Fruit fly (Drosophila melanogaster) whole organism, pupa: ENCODE data around the gene TfIIFalpha.
A peak's percentile ranks its signal among the peaks of the same experiment; 100 is the strongest.

ENCODE experiments used
- CG10348 ChIP-seq: fragments of 200-800 bp; sonication (Bioruptor generic); IDR thresholded peaks from 2 replicates; pipeline ENCODE4 v1.3.6; 2022; ENCODE audit warnings: missing biosample characterization, missing genetic modification characterization
- CG12605 ChIP-seq: fragments of 200-800 bp; sonication (Bioruptor generic); IDR thresholded peaks from 2 replicates; pipeline ENCODE4 v1.3.6; 2022; ENCODE audit warnings: missing biosample characterization, missing genetic modification characterization
- CG13204 ChIP-seq: fragments of 200-800 bp; sonication (Bioruptor generic); optimal IDR thresholded peaks from 2 replicates; lab custom pipeline; 2018; ENCODE audit warnings: missing biosample characterization, mild to moderate bottlenecking, missing genetic modification characterization, moderate library complexity
- CG14655 ChIP-seq: fragments of 200-800 bp; sonication (Bioruptor generic); optimal IDR thresholded peaks from 3 replicates; lab custom pipeline; 2017; ENCODE audit warnings: mild to moderate bottlenecking, missing biosample characterization, missing genetic modification reagents, missing genetic modification characterization
- CG15710 ChIP-seq: fragments of 200-800 bp; sonication (Bioruptor generic); optimal IDR thresholded peaks from 2 replicates; lab custom pipeline; 2018; ENCODE audit warnings: missing biosample characterization, mild to moderate bottlenecking, missing genetic modification characterization, moderate library complexity
- CG17806 ChIP-seq: fragments of 200-800 bp; sonication (Bioruptor generic); optimal IDR thresholded peaks from 2 replicates; lab custom pipeline; 2018; ENCODE audit warnings: missing biosample characterization, mild to moderate bottlenecking, missing genetic modification characterization, moderate library complexity
- CG32121 ChIP-seq: fragments of 200-800 bp; sonication (Bioruptor generic); IDR thresholded peaks from 2 replicates; pipeline ENCODE4 v1.3.6; 2022; ENCODE audit warnings: missing biosample characterization, missing genetic modification characterization
- CG34367 ChIP-seq: fragments of 200-800 bp; sonication (Bioruptor generic); optimal IDR thresholded peaks from 2 replicates; lab custom pipeline; 2018; ENCODE audit warnings: missing biosample characterization, mild to moderate bottlenecking, missing genetic modification characterization
- CG4496 ChIP-seq: fragments of 200-800 bp; sonication (Bioruptor generic); IDR thresholded peaks from 3 replicates; pipeline ENCODE4 v1.3.6; 2022; ENCODE audit warnings: missing biosample characterization, missing genetic modification characterization
- CG8159 ChIP-seq: fragments of 200-800 bp; sonication (Bioruptor generic); optimal IDR thresholded peaks from 3 replicates; lab custom pipeline; 2018; ENCODE audit warnings: missing biosample characterization, mild to moderate bottlenecking, missing genetic modification characterization, moderate library complexity
- CG8301 ChIP-seq: fragments of 200-800 bp; sonication (Bioruptor generic); optimal IDR thresholded peaks from 2 replicates; lab custom pipeline; 2018; ENCODE audit warnings: missing biosample characterization, mild to moderate bottlenecking, missing genetic modification characterization
- CG9948 ChIP-seq: fragments of 200-800 bp; sonication (Bioruptor generic); optimal IDR thresholded peaks from 2 replicates; lab custom pipeline; 2018; ENCODE audit warnings: missing biosample characterization, mild to moderate bottlenecking, missing genetic modification characterization, moderate library complexity
- D1 ChIP-seq: fragments of 200-800 bp; sonication (Bioruptor generic); optimal IDR thresholded peaks from 2 replicates; lab custom pipeline; 2018; ENCODE audit warnings: missing biosample characterization, mild to moderate bottlenecking, missing genetic modification characterization, moderate library complexity
- EcR ChIP-seq: fragments of 200-800 bp; sonication (Bioruptor generic); optimal IDR thresholded peaks from 3 replicates; lab custom pipeline; 2019; ENCODE audit warnings: missing biosample characterization, missing genetic modification characterization, mild to moderate bottlenecking, moderate library complexity, missing genetic modification reagents
- Ets98B ChIP-seq: fragments of 200-800 bp; sonication (Bioruptor generic); IDR thresholded peaks from 2 replicates; pipeline ENCODE4 v1.3.6; 2022; ENCODE audit warnings: missing biosample characterization, missing genetic modification characterization
- Pif1A ChIP-seq: fragments of 200-800 bp; sonication (Bioruptor generic); optimal IDR thresholded peaks from 3 replicates; lab custom pipeline; 2016; ENCODE audit warnings: missing biosample characterization, missing genetic modification characterization
- Pif1B ChIP-seq: fragments of 200-800 bp; sonication (Bioruptor generic); optimal IDR thresholded peaks from 3 replicates; lab custom pipeline; 2016; ENCODE audit warnings: missing biosample characterization, missing genetic modification characterization
- Snoo ChIP-seq: fragments of 200-800 bp; sonication (Bioruptor generic); optimal IDR thresholded peaks from 3 replicates; lab custom pipeline; 2017; ENCODE audit warnings: missing biosample characterization, mild to moderate bottlenecking, missing genetic modification characterization, inconsistent platforms
- fd96Ca ChIP-seq: fragments of 200-800 bp; sonication (Bioruptor generic); IDR thresholded peaks from 3 replicates; pipeline ENCODE4 v1.3.6; 2022; ENCODE audit warnings: missing biosample characterization, missing genetic modification characterization
- gl ChIP-seq: fragments of 200-800 bp; sonication (Bioruptor generic); optimal IDR thresholded peaks from 2 replicates; lab custom pipeline; 2018; ENCODE audit warnings: missing biosample characterization, mild to moderate bottlenecking, missing genetic modification characterization
- rn ChIP-seq: fragments of 200-800 bp; sonication (Bioruptor generic); IDR thresholded peaks from 2 replicates; pipeline ENCODE4 v1.3.6; 2022; ENCODE audit warnings: missing biosample characterization, missing genetic modification characterization

Gene TfIIFalpha

DNA sequence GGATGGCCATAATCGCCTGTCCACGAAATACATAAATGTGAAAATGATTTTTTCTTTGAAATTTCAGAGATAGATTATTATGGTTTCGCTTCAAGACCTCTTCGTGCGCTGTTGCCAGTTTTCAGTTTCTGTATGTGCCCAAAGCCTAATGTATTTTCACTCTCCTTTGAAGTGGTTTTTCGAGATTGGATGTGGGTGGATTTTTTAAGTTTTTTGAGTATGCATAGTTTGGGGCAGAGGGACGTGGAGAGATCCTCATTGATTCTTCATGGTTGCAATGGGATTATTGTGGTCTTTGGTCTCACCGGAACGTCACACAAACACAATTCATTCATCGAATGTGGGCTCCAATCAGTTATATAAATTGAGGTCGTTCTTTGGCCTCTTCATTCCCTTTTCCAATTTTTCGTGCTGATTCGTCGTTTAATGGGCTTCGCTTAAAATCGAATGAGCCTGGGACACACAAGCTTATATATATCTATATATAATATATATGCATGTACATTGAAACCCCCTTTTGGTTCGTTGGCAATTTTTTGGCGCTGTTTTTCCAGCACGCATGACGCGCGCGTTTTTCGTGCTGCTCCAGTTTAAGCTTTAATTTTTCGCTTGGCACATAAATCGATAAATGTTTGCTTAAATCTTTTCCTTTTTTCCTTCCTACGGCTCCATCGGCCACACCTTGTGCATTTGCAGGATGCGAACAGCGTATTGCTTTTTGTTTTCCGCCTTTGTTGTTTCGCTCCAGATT is 31.4 kb downstream of the TfIIFalpha start:
- TF ChIP-seq Ets98B (GFP tag; lab: Robert Waterston, UW): no peak
- TF ChIP-seq Snoo (tag; lab: Kevin White, UChicago): no peak
- TF ChIP-seq rn (GFP tag; lab: Robert Waterston, UW): no peak
- no peak for TF ChIP-seq Pif1B (GFP tag; lab: Kevin White, UChicago)
- TF ChIP-seq CG34367 (tag; lab: Kevin White, UChicago): no peak

DNA sequence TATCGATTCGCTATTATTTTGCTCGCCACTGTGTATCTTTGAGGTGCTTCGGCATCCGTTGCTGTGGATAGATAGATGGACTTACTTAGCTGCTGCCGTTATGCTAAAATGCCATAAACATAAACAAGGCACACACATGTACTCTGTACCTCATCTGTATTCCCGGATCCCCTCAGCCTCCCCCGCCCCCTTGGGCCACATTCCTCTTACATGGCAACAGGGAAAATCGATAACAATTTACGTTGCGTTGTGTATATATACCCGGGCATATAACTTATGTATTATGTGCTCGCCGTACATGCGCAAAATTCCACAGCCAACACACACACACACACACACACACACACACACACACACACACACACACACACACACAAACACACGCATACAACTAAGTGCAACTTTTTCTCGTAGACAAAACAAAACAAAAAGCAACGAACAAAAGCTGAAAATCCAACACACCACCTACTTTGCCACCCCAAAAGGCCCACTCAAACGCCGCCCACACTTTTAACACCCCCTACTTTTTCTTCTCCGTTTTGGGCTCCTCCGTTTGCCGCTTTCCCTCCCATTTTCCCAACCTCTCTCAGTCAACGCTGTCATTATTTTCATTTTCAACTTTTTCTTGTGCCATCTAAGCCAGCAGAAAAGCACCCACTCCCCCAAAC is 33.6 kb downstream of the TfIIFalpha start:
- TF ChIP-seq Pif1A (GFP tag; lab: Kevin White, UChicago) (no peak), CG14655 (GFP tag; lab: Kevin White, UChicago) (peak; percentile 18)

DNA sequence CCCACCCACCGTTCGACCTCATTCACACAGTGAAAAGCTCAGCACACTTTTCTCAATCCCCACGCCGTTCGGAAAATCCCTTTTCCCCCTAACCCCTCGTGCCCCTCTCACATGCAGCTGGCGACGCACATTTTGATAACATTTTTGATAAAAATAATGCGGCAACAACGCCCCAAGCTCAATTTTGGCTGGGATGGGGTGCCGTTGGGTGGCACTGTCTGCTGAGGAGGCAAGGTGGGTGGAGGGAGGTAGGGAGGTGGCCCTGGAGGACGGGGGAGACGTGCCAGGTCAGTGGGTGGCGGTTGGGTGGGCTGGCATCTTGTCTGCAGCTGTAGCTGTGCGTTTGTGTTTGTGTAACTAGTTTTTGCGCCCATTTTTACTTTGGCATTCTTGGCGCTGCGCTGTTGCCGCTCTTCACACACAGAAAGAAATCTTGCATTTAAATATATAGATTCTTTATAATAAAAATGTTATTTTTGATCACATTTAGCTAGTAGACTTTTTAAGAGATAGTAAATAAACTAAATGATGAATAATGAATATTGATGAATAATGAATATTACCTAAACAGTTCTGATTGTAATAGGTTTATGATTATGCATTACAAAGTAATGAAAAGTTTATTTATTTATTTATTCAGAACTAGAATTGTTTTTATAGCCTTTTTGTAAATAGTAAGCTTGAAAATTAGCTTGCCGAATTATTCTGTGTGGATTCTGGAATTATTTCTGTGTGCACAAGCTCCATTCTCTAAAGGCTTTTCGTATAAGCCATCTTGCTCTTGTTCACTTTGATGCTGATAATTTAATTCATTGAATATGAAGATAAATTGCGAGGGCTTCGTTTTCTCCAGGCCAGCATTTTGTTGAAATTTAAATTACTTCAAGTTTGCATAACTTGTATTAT is 34.4 kb downstream of the TfIIFalpha start:
- TF ChIP-seq Ets98B (GFP tag; lab: Robert Waterston, UW): peak; percentile 21; the same call in 1 of the 2 replicates
- TF ChIP-seq D1 (tag; lab: Kevin White, UChicago): no peak
- TF ChIP-seq EcR: no peak
- peak; percentile 32 for TF ChIP-seq CG8301 (tag; lab: Kevin White, UChicago)
- TF ChIP-seq CG14655 (GFP tag; lab: Kevin White, UChicago): peak; percentile 62
- no peak for TF ChIP-seq fd96Ca
- TF ChIP-seq CG9948 (tag; lab: Kevin White, UChicago): peak; percentile 26
- TF ChIP-seq CG17806 (tag; lab: Kevin White, UChicago): peak; percentile 19
- TF ChIP-seq CG8159: peak; percentile 22
- no peak for TF ChIP-seq CG34367 (tag; lab: Kevin White, UChicago)

DNA sequence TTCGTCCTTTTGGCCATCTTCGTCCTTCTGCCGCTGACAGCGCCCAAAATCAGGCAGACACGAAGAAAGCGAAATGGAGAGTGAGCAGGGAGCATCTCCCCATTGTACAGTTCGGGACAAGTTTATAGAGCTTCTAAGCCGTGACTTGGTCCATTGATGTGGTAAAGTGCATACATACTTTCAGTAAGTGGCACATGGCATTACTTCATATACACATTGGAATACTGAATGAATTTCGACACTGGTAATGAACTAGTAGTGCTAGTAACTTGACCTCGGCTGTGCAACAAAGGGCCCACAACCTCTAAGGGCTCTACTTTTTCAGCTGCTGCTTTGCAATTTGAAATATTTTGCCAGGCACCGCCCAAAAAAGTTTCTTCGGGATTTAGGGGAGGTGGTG is 36.0 kb downstream of the TfIIFalpha start:
- TF ChIP-seq CG14655 (GFP tag; lab: Kevin White, UChicago) (peak; percentile 41), CG32121 (GFP tag; lab: Robert Waterston, UW) (no peak; the same call in 1 of the 2 replicates), CG15710 (tag; lab: Kevin White, UChicago) (peak; percentile 27), D1 (tag; lab: Kevin White, UChicago) (no peak), CG13204 (GFP tag; lab: Kevin White, UChicago) (no peak), rn (GFP tag; lab: Robert Waterston, UW) (no peak), CG4496 (GFP tag; lab: Robert Waterston, UW) (peak; percentile 35; the same call in 1 of the 3 replicates), CG9948 (tag; lab: Kevin White, UChicago) (peak; percentile 37), CG17806 (tag; lab: Kevin White, UChicago) (peak; percentile 35), Pif1B (GFP tag; lab: Kevin White, UChicago) (peak; percentile 43), CG8301 (tag; lab: Kevin White, UChicago) (peak; percentile 33), gl (no peak), Snoo (tag; lab: Kevin White, UChicago) (peak; percentile 43), CG34367 (tag; lab: Kevin White, UChicago) (peak; percentile 8), Pif1A (GFP tag; lab: Kevin White, UChicago) (peak; percentile 61), CG10348 (GFP tag; lab: Robert Waterston, UW) (no peak), fd96Ca (peak; percentile 78), Ets98B (GFP tag; lab: Robert Waterston, UW) (peak; percentile 45; the same call in 1 of the 2 replicates), EcR (no peak), CG12605 (GFP tag; lab: Robert Waterston, UW) (peak; percentile 39; the same call in 1 of the 2 replicates), CG8159 (peak; percentile 46)

DNA sequence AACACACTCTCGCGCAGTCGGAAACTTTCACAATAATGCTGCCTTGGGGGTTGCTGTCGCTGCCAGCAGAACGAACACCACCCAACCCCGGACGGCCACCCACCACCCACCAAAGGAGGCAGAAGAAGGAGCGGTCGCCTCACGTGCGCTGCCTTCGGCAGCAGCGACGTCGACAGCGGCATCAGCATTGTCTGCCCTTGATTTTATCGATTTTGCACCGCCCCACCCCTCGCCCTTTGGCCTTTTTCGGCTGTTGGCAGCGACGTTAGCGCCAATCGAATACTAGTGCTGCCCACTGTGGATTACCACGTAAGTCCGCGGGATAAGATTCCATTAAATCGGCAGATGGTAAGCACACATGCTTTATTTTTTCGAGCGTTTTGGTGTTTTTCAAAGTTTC is 38.8 kb downstream of the TfIIFalpha start:
- TF ChIP-seq CG34367 (tag; lab: Kevin White, UChicago) (no peak), CG32121 (GFP tag; lab: Robert Waterston, UW) (no peak), gl (no peak), EcR (no peak), CG4496 (GFP tag; lab: Robert Waterston, UW) (no peak), D1 (tag; lab: Kevin White, UChicago) (no peak)
- TF ChIP-seq, all 21 proteins: peak for 0

DNA sequence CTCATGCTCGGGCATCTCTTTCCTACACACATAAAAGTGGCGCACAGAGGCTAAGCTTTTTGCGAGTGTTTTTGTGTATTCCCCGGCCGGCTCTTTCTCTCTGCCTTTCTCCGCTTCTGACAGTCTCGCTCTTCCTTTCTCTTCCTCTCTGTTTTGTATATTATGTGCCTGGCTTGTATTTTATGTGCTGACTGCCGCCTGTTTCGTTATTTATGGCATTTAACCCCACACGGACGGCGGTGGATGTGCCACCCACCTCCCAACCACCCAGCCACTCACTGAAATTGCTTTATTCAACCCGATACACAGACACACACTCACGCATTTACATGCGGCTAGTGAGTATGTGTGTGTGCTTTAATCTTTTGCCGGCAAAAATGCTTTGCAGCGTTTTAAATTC is 39.7 kb downstream of the TfIIFalpha start:
- TF ChIP-seq fd96Ca: 0 out of 3 replicates have a peak, but pooled peaks have one; percentile 18
- peak; percentile 28 for TF ChIP-seq EcR
- TF ChIP-seq Ets98B (GFP tag; lab: Robert Waterston, UW): no peak; the same call in 1 of the 2 replicates
- no peak for TF ChIP-seq Pif1A (GFP tag; lab: Kevin White, UChicago)
- peak; percentile 32; the same call in 1 of the 2 replicates for TF ChIP-seq CG12605 (GFP tag; lab: Robert Waterston, UW)
